Fruit fly (Drosophila melanogaster): Measurements from ENCODE around the gene RpS8.

DNA sequence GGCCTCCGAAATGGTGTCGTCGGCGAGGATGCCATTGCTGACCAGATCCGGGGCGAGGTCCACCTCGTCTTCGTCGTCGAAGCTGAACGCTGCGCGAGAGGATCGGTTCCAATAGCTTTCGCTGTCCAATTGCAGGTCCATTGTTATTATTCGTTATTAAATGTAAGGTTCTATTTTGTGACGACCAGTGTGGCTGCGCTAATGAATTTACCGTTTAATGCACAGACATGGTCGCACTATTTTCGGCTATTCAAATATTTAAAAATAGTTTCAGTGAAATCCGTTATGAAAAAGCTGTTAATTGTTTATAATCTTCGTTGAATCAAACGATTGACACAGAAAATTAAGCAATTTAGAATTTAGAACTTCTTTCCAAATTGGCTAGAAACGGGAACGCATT lies 45.1 kb upstream of the RpS8 start, which contains the start of gene Vps16B:
- TF ChIP-seq fru (GFP tag; optimal IDR thresholded peaks at IDR 0.05) (no peak), OdsH (GFP tag; optimal IDR thresholded peaks at IDR 0.05) (no peak), ey (GFP tag; optimal IDR thresholded peaks at IDR 0.05) (no peak), Dfd (GFP tag; optimal IDR thresholded peaks at IDR 0.05) (no peak), h (GFP tag; optimal IDR thresholded peaks at IDR 0.05) (no peak), dl (GFP tag; optimal IDR thresholded peaks at IDR 0.05; ENCODE audit: insufficient read depth in 1 of 2, partially characterized antibody in 2 of 2) (no peak), GATAd (GFP tag; optimal IDR thresholded peaks at IDR 0.05) (no peak), dmrt93B (GFP tag; optimal IDR thresholded peaks at IDR 0.05) (no peak), lola (GFP tag; optimal IDR thresholded peaks at IDR 0.05) (no peak), Rel (GFP tag; optimal IDR thresholded peaks at IDR 0.05) (no peak), Rel (tag; optimal IDR thresholded peaks at IDR 0.05) (no peak), CG32264 (GFP tag; optimal IDR thresholded peaks at IDR 0.05) (no peak), br (GFP tag; optimal IDR thresholded peaks at IDR 0.05) (no peak), jim (GFP tag; optimal IDR thresholded peaks at IDR 0.05) (no peak), Myc (optimal IDR thresholded peaks at IDR 0.05) (no peak)

All from whole organism, wandering third instar larva.